Fruit fly (Drosophila melanogaster): ENCODE results near the gene CG13806.

CG13806 gene

dm6 chr3L:2257412-2257862 lies 8.8 kb upstream of the CG13806 start, which contains the start of the genes CG1275 and Elp5 (continued):
- TF ChIP-seq CG3065 (GFP tag; optimal IDR thresholded peaks at IDR 0.05) (peak; percentile 95), ttk (GFP tag; IDR thresholded peaks at IDR 0.05) (peak; percentile 99), unpg (GFP tag; optimal IDR thresholded peaks at IDR 0.05) (peak; percentile 99), ranshi (GFP tag; IDR thresholded peaks at IDR 0.05) (peak; percentile 100), Mes4 (GFP tag; optimal IDR thresholded peaks at IDR 0.05) (peak; percentile 94), nmo (GFP tag; optimal IDR thresholded peaks at IDR 0.05) (peak; percentile 98), Bgb (GFP tag; IDR thresholded peaks at IDR 0.05; ENCODE audit: partially characterized antibody) (peak; percentile 33; the same call in 1 of the 2 replicates), CG9727 (GFP tag; optimal IDR thresholded peaks at IDR 0.05) (peak; percentile 97), abd-A (tag; optimal IDR thresholded peaks at IDR 0.05) (no peak), ftz-f1 (GFP tag; optimal IDR thresholded peaks at IDR 0.05) (peak; percentile 86), Dll (GFP tag; IDR thresholded peaks at IDR 0.05; ENCODE audit: partially characterized antibody) (0 out of 4 replicates have a peak, but pooled peaks have one; percentile 29), CG3847 (GFP tag; IDR thresholded peaks at IDR 0.05) (peak; percentile 100), pita (GFP tag; optimal IDR thresholded peaks at IDR 0.05) (no peak), ara (GFP tag; IDR thresholded peaks at IDR 0.05) (peak; percentile 99), CG11093 (GFP tag; IDR thresholded peaks at IDR 0.05) (peak; percentile 99), CG8944 (GFP tag; optimal IDR thresholded peaks at IDR 0.05) (peak; percentile 96), cato (GFP tag; optimal IDR thresholded peaks at IDR 0.05; ENCODE audit: borderline replicate concordance) (peak; percentile 97), CG18011 (GFP tag; optimal IDR thresholded peaks at IDR 0.05) (peak; percentile 91), slou (GFP tag; optimal IDR thresholded peaks at IDR 0.05) (peak; percentile 97), Adf1 (GFP tag; IDR thresholded peaks at IDR 0.05) (peak; percentile 90), CG14667 (GFP tag; IDR thresholded peaks at IDR 0.05) (peak; percentile 99), kah (GFP tag; optimal IDR thresholded peaks at IDR 0.05) (peak; percentile 49), CG8478 (optimal IDR thresholded peaks at IDR 0.05) (no peak), CG17829 (tag; optimal IDR thresholded peaks at IDR 0.05) (peak; percentile 98), Atf3 (GFP tag; optimal IDR thresholded peaks at IDR 0.05) (peak; percentile 96), CG6254 (GFP tag; optimal IDR thresholded peaks at IDR 0.05) (peak; percentile 91), tll (GFP tag; optimal IDR thresholded peaks at IDR 0.05) (peak in 1 of 2 experiments; percentile 31), sens-2 (GFP tag; IDR thresholded peaks at IDR 0.05) (peak; percentile 99), Scr (GFP tag; IDR thresholded peaks at IDR 0.05; ENCODE audit: partially characterized antibody) (0 out of 2 replicates have a peak, but pooled peaks have one; percentile 19), CG7786 (GFP tag; optimal IDR thresholded peaks at IDR 0.05) (peak; percentile 97), CG12219 (GFP tag; optimal IDR thresholded peaks at IDR 0.05) (peak; percentile 97), CG17385 (GFP tag; optimal IDR thresholded peaks at IDR 0.05) (peak; percentile 96), dimm (GFP tag; IDR thresholded peaks at IDR 0.05) (peak; percentile 99), ATbp (GFP tag; optimal IDR thresholded peaks at IDR 0.05) (peak; percentile 97), CG42726 (GFP tag; IDR thresholded peaks at IDR 0.05; ENCODE audit: partially characterized antibody) (no peak), CG3726 (GFP tag; IDR thresholded peaks at IDR 0.05) (peak; percentile 99), oc (tag; optimal IDR thresholded peaks at IDR 0.05) (peak; percentile 97), fd64A (GFP tag; optimal IDR thresholded peaks at IDR 0.05) (peak; percentile 89), stwl (tag; optimal IDR thresholded peaks at IDR 0.05) (peak; percentile 75), mam (GFP tag; optimal IDR thresholded peaks at IDR 0.05) (peak; percentile 97), CG17568 (GFP tag; optimal IDR thresholded peaks at IDR 0.05) (no peak), CG34376 (GFP tag; optimal IDR thresholded peaks at IDR 0.05) (peak; percentile 97), BEAF-32 (GFP tag; optimal IDR thresholded peaks at IDR 0.05) (peak; percentile 45), Abd-B (GFP tag; optimal IDR thresholded peaks at IDR 0.05) (peak; percentile 98), CG4707 (GFP tag; optimal IDR thresholded peaks at IDR 0.05) (peak; percentile 92), Ravus (GFP tag; IDR thresholded peaks at IDR 0.05) (peak; percentile 98), Blimp-1 (GFP tag; optimal IDR thresholded peaks at IDR 0.05) (peak; percentile 94), Oaz (GFP tag; IDR thresholded peaks at IDR 0.05) (peak; percentile 98), CG1603 (tag; optimal IDR thresholded peaks at IDR 0.05) (peak; percentile 98)

Measured in whole organism, embryonic.